Worm (Caenorhabditis elegans): ENCODE data around the gene unc-69.

unc-69 gene

ce11 chrIII:10320788-10321187, 2.0 kb downstream of the unc-69 start, which contains the start of gene sas-7:
TSS of gene sas-7 (plus strand) at chrIII:10321019.
- TF ChIP-seq T26A8.4 (GFP tag; IDR thresholded peaks at IDR 0.05) (no peak), Y5F2A.4 (GFP tag; optimal IDR thresholded peaks at IDR 0.05) (no peak), cey-2 (tag; optimal IDR thresholded peaks at IDR 0.05; ENCODE audit: borderline replicate concordance, insufficient read depth) (no peak), ceh-32 (tag; optimal IDR thresholded peaks at IDR 0.05; ENCODE audit: poor library complexity) (no peak), dpl-1 (GFP tag; optimal IDR thresholded peaks at IDR 0.05) (peak; percentile 37), lir-3 (tag; optimal IDR thresholded peaks at IDR 0.05) (no peak), lin-38 (GFP tag; IDR thresholded peaks at IDR 0.05) (no peak), hif-1 (tag; optimal IDR thresholded peaks at IDR 0.05) (no peak)

- TF ChIP-seq attf-4 (tag; optimal IDR thresholded peaks at IDR 0.05) = no peak
- no peak for TF ChIP-seq rbr-2 (tag; optimal IDR thresholded peaks at IDR 0.05)
- no peak for TF ChIP-seq ceh-20 (GFP tag; IDR thresholded peaks at IDR 0.05)
- TF ChIP-seq aly-2 (tag; optimal IDR thresholded peaks at IDR 0.05) = no peak
- TF ChIP-seq set-16 (GFP tag; IDR thresholded peaks at IDR 0.05) = peak; percentile 79
- no peak for TF ChIP-seq mdt-29 (GFP tag; IDR thresholded peaks at IDR 0.05)
- TF ChIP-seq egl-43 (GFP tag; IDR thresholded peaks at IDR 0.05) = peak; percentile 61; the same call in 1 of the 2 replicates
- no peak for TF ChIP-seq ceh-28 (tag; optimal IDR thresholded peaks at IDR 0.05)
- TF ChIP-seq sdz-12 (GFP tag; optimal IDR thresholded peaks at IDR 0.05) = no peak
- TF ChIP-seq nhr-41 (GFP tag; IDR thresholded peaks at IDR 0.05) = no peak
- no peak for TF ChIP-seq lin-15B (tag; optimal IDR thresholded peaks at IDR 0.05)
- TF ChIP-seq nhr-102 (tag; optimal IDR thresholded peaks at IDR 0.05) = no peak
- TF ChIP-seq F10B5.3 (tag; optimal IDR thresholded peaks at IDR 0.05) = no peak
- no peak for TF ChIP-seq ctbp-1 (GFP tag; IDR thresholded peaks at IDR 0.05)
Measured at ce11 chrIII:10326327-10326726, 7.6 kb downstream of the unc-69 start.

- no peak for TF ChIP-seq hif-1 (tag; optimal IDR thresholded peaks at IDR 0.05)
- peak; percentile 89 for TF ChIP-seq set-16 (GFP tag; IDR thresholded peaks at IDR 0.05)
- TF ChIP-seq hlh-30 (tag; optimal IDR thresholded peaks at IDR 0.05; ENCODE audit: insufficient read depth) = peak; percentile 32
- TF ChIP-seq daf-16 (GFP tag; optimal IDR thresholded peaks at IDR 0.05) = no peak
- TF ChIP-seq daf-16 (tag; optimal IDR thresholded peaks at IDR 0.05) = peak; percentile 44
- TF ChIP-seq php-3 (GFP tag; IDR thresholded peaks at IDR 0.05) = 0 out of 2 replicates have a peak, but pooled peaks have one; percentile 7
- peak; percentile 13 for TF ChIP-seq dve-1 (tag; optimal IDR thresholded peaks at IDR 0.05; ENCODE audit: insufficient read depth)
- peak in 1 of 2 experiments; percentile 89 for TF ChIP-seq unc-62 (GFP tag; optimal IDR thresholded peaks at IDR 0.05 in 1 of 2)
- no peak for TF ChIP-seq unc-62 (tag; optimal IDR thresholded peaks at IDR 0.05)
- peak; percentile 0 for TF ChIP-seq hlh-11 (tag; optimal IDR thresholded peaks at IDR 0.05)
- TF ChIP-seq dmd-6 (GFP tag; IDR thresholded peaks at IDR 0.05) = peak; percentile 21; the same call in 1 of the 2 replicates
- no peak for TF ChIP-seq sdz-12 (GFP tag; optimal IDR thresholded peaks at IDR 0.05)
- no peak for TF ChIP-seq pha-4 (GFP tag; IDR thresholded peaks at IDR 0.05)
- TF ChIP-seq pha-4 (tag; optimal IDR thresholded peaks at IDR 0.05) = peak; percentile 49
- no peak for TF ChIP-seq egl-27 (tag; optimal IDR thresholded peaks at IDR 0.05)
- TF ChIP-seq nhr-6 (tag; optimal IDR thresholded peaks at IDR 0.05) = peak; percentile 29
- peak; percentile 7 for TF ChIP-seq nhr-28 (tag; optimal IDR thresholded peaks at IDR 0.05)
- 0 out of 2 replicates have a peak, but pooled peaks have one; percentile 29 for TF ChIP-seq Y48G9A.11 (GFP tag; IDR thresholded peaks at IDR 0.05)
- no peak for TF ChIP-seq mes-2 (tag; optimal IDR thresholded peaks at IDR 0.05; ENCODE audit: poor library complexity, severe bottlenecking)
Measured at ce11 chrIII:10328565-10329541, 10.1 kb downstream of the unc-69 start.
